Worm (Caenorhabditis elegans) whole organism, L2 larva: ENCODE data around the gene R74.7.

Source experiments
- ceh-82 ChIP-seq: fragments of 150-350 bp; optimal IDR thresholded peaks from 2 replicates; lab custom pipeline; 2014; ENCODE audit warnings: missing biosample characterization, missing genetic modification characterization
- gmeb-1 ChIP-seq: fragments of 150-350 bp; optimal IDR thresholded peaks from 2 replicates; lab custom pipeline; 2014; ENCODE audit warnings: missing biosample characterization, missing genetic modification characterization
- lsy-2 ChIP-seq, 2 experiments: fragments of 150-350 bp in 1 of 2; sonication (generic microtip) in 1 of 2; optimal IDR thresholded peaks; 2 replicates each; lab custom pipeline; 2014 to 2017; ENCODE audit warnings: missing biosample characterization in 2 of 2, missing genetic modification characterization in 2 of 2
- nhr-11 ChIP-seq: fragments of 150-350 bp; optimal IDR thresholded peaks from 2 replicates; lab custom pipeline; 2014; ENCODE audit warnings: missing biosample characterization, missing genetic modification characterization
- nhr-6 ChIP-seq: fragments of 150-350 bp; optimal IDR thresholded peaks from 2 replicates; lab custom pipeline; 2014; ENCODE audit warnings: missing biosample characterization, missing genetic modification characterization
- nhr-77 ChIP-seq: fragments of 150-350 bp; optimal IDR thresholded peaks from 2 replicates; lab custom pipeline; 2014; ENCODE audit warnings: missing biosample characterization, missing genetic modification characterization
- unc-62 ChIP-seq: fragments of 150-350 bp; optimal IDR thresholded peaks from 2 replicates; lab custom pipeline; 2014; ENCODE audit warnings: missing biosample characterization, missing genetic modification reagents, missing genetic modification characterization
- zag-1 ChIP-seq: fragments of 150-350 bp; optimal IDR thresholded peaks from 2 replicates; lab custom pipeline; 2014; ENCODE audit warnings: missing biosample characterization, missing genetic modification characterization

- TF ChIP-seq nhr-11 (tag; lab: Kevin White, UChicago) (no peak), zag-1 (tag; lab: Kevin White, UChicago) (no peak), nhr-6 (no peak), lsy-2 (tag; optimal IDR thresholded peaks at IDR 0.05; lab: Kevin White, UChicago) (peak in 1 of 2 experiments; percentile 15), nhr-77 (tag; lab: Kevin White, UChicago) (no peak), ceh-82 (tag; lab: Kevin White, UChicago) (no peak), gmeb-1 (tag; lab: Kevin White, UChicago) (no peak), unc-62 (GFP tag; lab: Kevin White, UChicago) (no peak)
Measured at ce11 chrIII:4205751-4206327, 1.6 kb downstream of the R74.7 start, which contains the start of gene R74.8.
